Fruit fly (Drosophila melanogaster) whole organism, pupa: ENCODE measurements around the gene CG3706.

Experiments
- CG10348 ChIP-seq: fragments of 200-800 bp; sonication (Bioruptor generic); IDR thresholded peaks from 2 replicates; pipeline ENCODE4 v1.3.6; 2022; ENCODE audit warnings: missing biosample characterization, missing genetic modification characterization
- CG12605 ChIP-seq: fragments of 200-800 bp; sonication (Bioruptor generic); IDR thresholded peaks from 2 replicates; pipeline ENCODE4 v1.3.6; 2022; ENCODE audit warnings: missing biosample characterization, missing genetic modification characterization
- CG13204 ChIP-seq: fragments of 200-800 bp; sonication (Bioruptor generic); optimal IDR thresholded peaks from 2 replicates; lab custom pipeline; 2018; ENCODE audit warnings: missing biosample characterization, mild to moderate bottlenecking, missing genetic modification characterization, moderate library complexity
- CG14655 ChIP-seq: fragments of 200-800 bp; sonication (Bioruptor generic); optimal IDR thresholded peaks from 3 replicates; lab custom pipeline; 2017; ENCODE audit warnings: mild to moderate bottlenecking, missing biosample characterization, missing genetic modification reagents, missing genetic modification characterization
- CG15710 ChIP-seq: fragments of 200-800 bp; sonication (Bioruptor generic); optimal IDR thresholded peaks from 2 replicates; lab custom pipeline; 2018; ENCODE audit warnings: missing biosample characterization, mild to moderate bottlenecking, missing genetic modification characterization, moderate library complexity
- CG17806 ChIP-seq: fragments of 200-800 bp; sonication (Bioruptor generic); optimal IDR thresholded peaks from 2 replicates; lab custom pipeline; 2018; ENCODE audit warnings: missing biosample characterization, mild to moderate bottlenecking, missing genetic modification characterization, moderate library complexity
- CG32121 ChIP-seq: fragments of 200-800 bp; sonication (Bioruptor generic); IDR thresholded peaks from 2 replicates; pipeline ENCODE4 v1.3.6; 2022; ENCODE audit warnings: missing biosample characterization, missing genetic modification characterization
- CG34367 ChIP-seq: fragments of 200-800 bp; sonication (Bioruptor generic); optimal IDR thresholded peaks from 2 replicates; lab custom pipeline; 2018; ENCODE audit warnings: missing biosample characterization, mild to moderate bottlenecking, missing genetic modification characterization
- CG4496 ChIP-seq: fragments of 200-800 bp; sonication (Bioruptor generic); IDR thresholded peaks from 3 replicates; pipeline ENCODE4 v1.3.6; 2022; ENCODE audit warnings: missing biosample characterization, missing genetic modification characterization
- CG8159 ChIP-seq: fragments of 200-800 bp; sonication (Bioruptor generic); optimal IDR thresholded peaks from 3 replicates; lab custom pipeline; 2018; ENCODE audit warnings: missing biosample characterization, mild to moderate bottlenecking, missing genetic modification characterization, moderate library complexity
- CG8301 ChIP-seq: fragments of 200-800 bp; sonication (Bioruptor generic); optimal IDR thresholded peaks from 2 replicates; lab custom pipeline; 2018; ENCODE audit warnings: missing biosample characterization, mild to moderate bottlenecking, missing genetic modification characterization
- CG9948 ChIP-seq: fragments of 200-800 bp; sonication (Bioruptor generic); optimal IDR thresholded peaks from 2 replicates; lab custom pipeline; 2018; ENCODE audit warnings: missing biosample characterization, mild to moderate bottlenecking, missing genetic modification characterization, moderate library complexity
- D1 ChIP-seq: fragments of 200-800 bp; sonication (Bioruptor generic); optimal IDR thresholded peaks from 2 replicates; lab custom pipeline; 2018; ENCODE audit warnings: missing biosample characterization, mild to moderate bottlenecking, missing genetic modification characterization, moderate library complexity
- EcR ChIP-seq: fragments of 200-800 bp; sonication (Bioruptor generic); optimal IDR thresholded peaks from 3 replicates; lab custom pipeline; 2019; ENCODE audit warnings: missing biosample characterization, missing genetic modification characterization, mild to moderate bottlenecking, moderate library complexity, missing genetic modification reagents
- Ets98B ChIP-seq: fragments of 200-800 bp; sonication (Bioruptor generic); IDR thresholded peaks from 2 replicates; pipeline ENCODE4 v1.3.6; 2022; ENCODE audit warnings: missing biosample characterization, missing genetic modification characterization
- Pif1A ChIP-seq: fragments of 200-800 bp; sonication (Bioruptor generic); optimal IDR thresholded peaks from 3 replicates; lab custom pipeline; 2016; ENCODE audit warnings: missing biosample characterization, missing genetic modification characterization
- Pif1B ChIP-seq: fragments of 200-800 bp; sonication (Bioruptor generic); optimal IDR thresholded peaks from 3 replicates; lab custom pipeline; 2016; ENCODE audit warnings: missing biosample characterization, missing genetic modification characterization
- Snoo ChIP-seq: fragments of 200-800 bp; sonication (Bioruptor generic); optimal IDR thresholded peaks from 3 replicates; lab custom pipeline; 2017; ENCODE audit warnings: missing biosample characterization, mild to moderate bottlenecking, missing genetic modification characterization, inconsistent platforms
- fd96Ca ChIP-seq: fragments of 200-800 bp; sonication (Bioruptor generic); IDR thresholded peaks from 3 replicates; pipeline ENCODE4 v1.3.6; 2022; ENCODE audit warnings: missing biosample characterization, missing genetic modification characterization
- gl ChIP-seq: fragments of 200-800 bp; sonication (Bioruptor generic); optimal IDR thresholded peaks from 2 replicates; lab custom pipeline; 2018; ENCODE audit warnings: missing biosample characterization, mild to moderate bottlenecking, missing genetic modification characterization
- rn ChIP-seq: fragments of 200-800 bp; sonication (Bioruptor generic); IDR thresholded peaks from 2 replicates; pipeline ENCODE4 v1.3.6; 2022; ENCODE audit warnings: missing biosample characterization, missing genetic modification characterization

The CG3706 gene

dm6 chrX:932859-933258 is 584 bp upstream of the CG3706 start:
- TF ChIP-seq CG32121 (GFP tag; lab: Robert Waterston, UW) (no peak), CG10348 (GFP tag; lab: Robert Waterston, UW) (no peak), EcR (GFP tag; lab: Kevin White, UChicago) (no peak), CG13204 (GFP tag; lab: Kevin White, UChicago) (no peak), rn (GFP tag; lab: Robert Waterston, UW) (no peak), gl (tag; lab: Kevin White, UChicago) (no peak), CG9948 (no peak), CG15710 (no peak), fd96Ca (no peak), CG8301 (tag; lab: Kevin White, UChicago) (no peak), CG17806 (tag; lab: Kevin White, UChicago) (no peak)

DNA sequence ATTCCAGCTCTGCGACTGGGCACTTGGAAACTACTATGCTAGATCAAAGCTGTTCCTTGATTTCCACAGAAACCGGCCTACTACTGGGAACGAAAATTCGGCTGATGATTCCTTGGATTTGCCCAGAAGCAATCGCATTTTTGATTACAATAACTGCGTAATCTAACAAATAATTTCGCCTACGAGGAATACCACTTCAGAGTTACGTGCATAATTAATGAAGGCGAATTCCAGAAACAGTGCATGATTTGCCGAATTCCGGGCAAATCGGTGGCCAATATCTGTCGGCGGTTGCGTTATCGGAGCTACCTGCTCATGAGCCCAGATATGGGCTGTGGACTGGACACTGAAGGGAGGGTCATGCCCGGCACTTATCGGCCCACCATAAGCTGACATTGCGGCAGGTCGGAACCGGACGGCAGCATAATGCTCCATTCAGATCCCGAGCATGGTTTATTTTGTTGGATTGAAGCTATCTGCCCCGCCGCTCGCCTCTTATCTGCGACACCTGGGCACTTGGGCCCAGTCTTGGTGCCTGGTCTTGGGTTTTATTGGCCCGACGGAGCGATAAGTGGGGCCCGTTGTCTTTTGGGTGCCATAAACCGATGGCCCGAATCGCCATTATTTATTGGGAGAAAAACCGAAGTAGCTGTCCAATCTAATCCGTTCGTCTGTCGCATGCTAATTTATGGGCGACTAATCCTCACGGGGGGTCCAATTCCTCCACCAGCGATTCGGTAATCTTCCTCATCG is 2.1 kb downstream of the CG3706 start, which contains the start of gene CG3708:
TSS of gene CG3708 (minus strand) at position 51 of the 753 bp plus-strand sequence.
- TF ChIP-seq CG8159 (no peak), CG4496 (GFP tag; lab: Robert Waterston, UW) (no peak), EcR (GFP tag; lab: Kevin White, UChicago) (no peak), gl (tag; lab: Kevin White, UChicago) (no peak), Ets98B (GFP tag; lab: Robert Waterston, UW) (no peak), Pif1A (GFP tag; lab: Kevin White, UChicago) (no peak), CG12605 (GFP tag; lab: Robert Waterston, UW) (no peak), CG9948 (no peak), fd96Ca (no peak), rn (GFP tag; lab: Robert Waterston, UW) (no peak), CG10348 (GFP tag; lab: Robert Waterston, UW) (no peak), CG15710 (no peak), CG8301 (tag; lab: Kevin White, UChicago) (no peak), CG34367 (no peak), Pif1B (no peak), CG17806 (tag; lab: Kevin White, UChicago) (no peak), CG13204 (GFP tag; lab: Kevin White, UChicago) (no peak), D1 (tag; lab: Kevin White, UChicago) (no peak), CG14655 (no peak), Snoo (tag; lab: Kevin White, UChicago) (no peak)

DNA sequence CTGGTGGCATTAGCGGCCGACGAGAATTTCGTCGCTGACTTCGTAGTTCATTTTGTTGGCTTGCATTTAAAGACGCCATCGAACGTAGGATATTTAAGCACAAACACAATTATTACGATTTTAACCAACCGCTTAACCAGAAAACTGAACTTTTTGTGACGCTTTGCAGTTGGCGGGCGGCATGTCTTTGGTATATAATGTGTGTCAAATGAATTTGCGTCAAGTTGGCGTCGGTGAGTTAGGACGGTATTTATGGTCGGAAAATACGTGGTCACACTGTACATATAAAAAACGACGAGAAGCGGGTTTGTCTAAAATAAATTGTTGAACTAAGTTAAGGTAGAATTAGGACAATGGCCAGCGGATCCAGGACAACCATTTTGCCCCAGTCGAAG is 4.4 kb downstream of the CG3706 start, which contains the start of the genes CG43867 and MED22:
TSS of gene CG43867 (minus strand) at position 113 of the 395 bp plus-strand sequence.
TSS of gene MED22 (plus strand) at position 277 of the 395 bp plus-strand sequence.
- no peak for TF ChIP-seq fd96Ca
- no peak for TF ChIP-seq Ets98B (GFP tag; lab: Robert Waterston, UW)
- no peak for TF ChIP-seq CG4496 (GFP tag; lab: Robert Waterston, UW)
- TF ChIP-seq rn (GFP tag; lab: Robert Waterston, UW) = no peak
- TF ChIP-seq CG15710 = no peak
- no peak for TF ChIP-seq CG14655
- TF ChIP-seq CG32121 (GFP tag; lab: Robert Waterston, UW) = no peak
- no peak for TF ChIP-seq CG34367
- TF ChIP-seq Pif1B = no peak
- no peak for TF ChIP-seq CG17806 (tag; lab: Kevin White, UChicago)
- TF ChIP-seq CG13204 (GFP tag; lab: Kevin White, UChicago) = no peak
- no peak for TF ChIP-seq CG12605 (GFP tag; lab: Robert Waterston, UW)
- TF ChIP-seq Pif1A (GFP tag; lab: Kevin White, UChicago) = no peak
- no peak for TF ChIP-seq CG9948
- TF ChIP-seq CG8301 (tag; lab: Kevin White, UChicago) = no peak
- no peak for TF ChIP-seq CG10348 (GFP tag; lab: Robert Waterston, UW)
- TF ChIP-seq CG8159 = no peak
- TF ChIP-seq gl (tag; lab: Kevin White, UChicago) = no peak
- no peak for TF ChIP-seq EcR (GFP tag; lab: Kevin White, UChicago)
- TF ChIP-seq, all 21 proteins: peak for 0

DNA sequence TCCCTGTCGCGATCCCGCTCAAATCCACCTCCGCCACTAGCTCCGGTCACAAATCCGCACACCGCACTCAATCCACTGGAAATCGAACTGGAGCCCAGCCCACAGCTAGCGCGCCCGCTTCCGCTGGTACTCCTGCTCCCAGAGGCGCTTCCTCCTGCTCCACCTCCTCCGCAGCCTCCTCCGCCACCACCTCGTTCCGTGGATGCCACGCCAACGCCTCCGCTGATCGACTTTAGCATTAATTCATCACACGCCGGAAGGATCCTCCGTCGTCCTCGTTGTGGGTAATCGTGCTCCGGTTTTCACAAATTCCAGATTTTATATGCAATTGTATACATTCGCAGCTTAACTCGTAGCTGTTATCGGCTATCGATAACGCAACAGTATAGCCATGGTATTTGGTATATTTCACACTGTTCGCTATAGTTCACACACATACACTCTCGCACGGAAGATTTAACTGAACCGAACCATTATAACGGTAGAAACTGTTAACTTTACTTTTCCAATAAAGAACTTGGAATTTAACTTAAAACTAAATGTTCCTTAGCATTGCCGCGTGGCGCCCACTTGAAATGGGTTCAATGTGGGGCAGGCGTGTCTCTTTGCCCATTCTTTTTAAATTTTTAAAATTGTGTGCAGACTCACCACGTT is 4.9 kb downstream of the CG3706 start, which contains the start of gene Lztr1:
TSS of gene Lztr1 (minus strand) at position 374 of the 654 bp plus-strand sequence.
- TF ChIP-seq CG14655 = no peak
- TF ChIP-seq CG32121 (GFP tag; lab: Robert Waterston, UW) = no peak
- no peak for TF ChIP-seq CG4496 (GFP tag; lab: Robert Waterston, UW)
- no peak for TF ChIP-seq CG12605 (GFP tag; lab: Robert Waterston, UW)
- no peak for TF ChIP-seq EcR (GFP tag; lab: Kevin White, UChicago)
- TF ChIP-seq CG8301 (tag; lab: Kevin White, UChicago) = no peak
- TF ChIP-seq gl (tag; lab: Kevin White, UChicago) = no peak
- TF ChIP-seq CG17806 (tag; lab: Kevin White, UChicago) = no peak
- TF ChIP-seq fd96Ca = no peak
- no peak for TF ChIP-seq CG34367
- TF ChIP-seq D1 (tag; lab: Kevin White, UChicago) = no peak

dm6 chrX:921359-921758 is 10.9 kb downstream of the CG3706 start:
- TF ChIP-seq Pif1A (GFP tag; lab: Kevin White, UChicago) (no peak), CG34367 (no peak), CG9948 (no peak), CG14655 (no peak), D1 (tag; lab: Kevin White, UChicago) (no peak), Pif1B (no peak), fd96Ca (no peak)
